Fruit fly (Drosophila melanogaster): ENCODE results near the gene sip2.

Gene sip2

DNA sequence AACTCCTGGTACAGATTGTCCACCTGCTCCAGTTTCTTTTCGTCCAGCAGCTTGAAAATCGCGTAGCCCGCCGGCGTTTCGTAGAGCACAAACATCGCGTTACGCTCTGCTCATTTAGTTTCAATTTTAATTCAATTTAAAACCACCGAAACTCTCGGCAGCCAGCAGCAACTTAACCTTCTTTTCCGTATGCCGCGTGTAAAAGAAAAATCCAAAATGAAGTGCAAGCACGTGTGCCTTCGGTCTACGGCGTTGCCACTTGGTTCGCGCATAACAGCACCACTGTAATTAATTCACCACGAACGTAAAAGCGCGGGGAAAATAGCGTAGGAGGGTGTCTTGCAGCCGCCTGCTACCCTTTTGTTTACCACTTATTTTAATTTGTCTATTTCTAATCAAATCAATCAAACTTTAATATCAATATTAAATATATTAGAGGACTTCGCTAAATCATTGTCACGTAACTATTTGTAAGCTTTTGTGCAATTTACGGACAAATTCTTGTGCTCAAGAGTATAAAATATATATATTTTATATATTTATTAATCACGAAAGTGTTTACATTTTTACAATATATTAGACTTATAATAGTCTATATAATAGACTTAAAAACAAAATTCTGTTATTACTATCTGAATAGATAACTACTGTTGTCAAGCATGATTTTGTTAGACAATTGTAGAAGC, 45.2 kb downstream of the sip2 start, which contains the start of gene nop5 (continued):
- no peak for TF ChIP-seq CG13624 (GFP tag; optimal IDR thresholded peaks at IDR 0.05)
- TF ChIP-seq CG32772 (GFP tag; IDR thresholded peaks at IDR 0.05) = no peak
- TF ChIP-seq Dek (tag; optimal IDR thresholded peaks at IDR 0.05) = peak; percentile 71
- TF ChIP-seq CG1024 (GFP tag; IDR thresholded peaks at IDR 0.05) = no peak
- TF ChIP-seq CG11695 (GFP tag; IDR thresholded peaks at IDR 0.05) = no peak; the same call in 2 of the 3 replicates
- TF ChIP-seq Fer1 (GFP tag; optimal IDR thresholded peaks at IDR 0.05) = peak; percentile 78
- no peak for TF ChIP-seq CG10959 (GFP tag; IDR thresholded peaks at IDR 0.05)
- no peak for TF ChIP-seq knrl (GFP tag; IDR thresholded peaks at IDR 0.05; ENCODE audit: partially characterized antibody)
- TF ChIP-seq fu2 (GFP tag; optimal IDR thresholded peaks at IDR 0.05) = no peak
- TF ChIP-seq vvl (GFP tag; IDR thresholded peaks at IDR 0.05) = no peak; the same call in 1 of the 2 replicates
- peak; percentile 37; the same call in 1 of the 2 replicates for TF ChIP-seq lmd (GFP tag; IDR thresholded peaks at IDR 0.05)
- no peak for TF ChIP-seq Rx (GFP tag; IDR thresholded peaks at IDR 0.05)
- TF ChIP-seq CG11398 (GFP tag; optimal IDR thresholded peaks at IDR 0.05) = no peak
- TF ChIP-seq sens-2 (GFP tag; IDR thresholded peaks at IDR 0.05) = no peak
- no peak for TF ChIP-seq ssp (GFP tag; IDR thresholded peaks at IDR 0.05)
- TF ChIP-seq gsb-n (tag; optimal IDR thresholded peaks at IDR 0.05) = no peak
- TF ChIP-seq ems (GFP tag; optimal IDR thresholded peaks at IDR 0.05) = no peak
- no peak for TF ChIP-seq p53 (GFP tag; optimal IDR thresholded peaks at IDR 0.05)
- TF ChIP-seq Bgb (GFP tag; IDR thresholded peaks at IDR 0.05; ENCODE audit: partially characterized antibody) = no peak
- no peak for TF ChIP-seq Sox100B (GFP tag; optimal IDR thresholded peaks at IDR 0.05)
- no peak for TF ChIP-seq ERR (GFP tag; optimal IDR thresholded peaks at IDR 0.05)
- no peak for TF ChIP-seq inv (GFP tag; IDR thresholded peaks at IDR 0.05; ENCODE audit: partially characterized antibody)
- no peak for TF ChIP-seq jing (GFP tag; optimal IDR thresholded peaks at IDR 0.05)
- peak; percentile 76 for TF ChIP-seq CG1233 (GFP tag; optimal IDR thresholded peaks at IDR 0.05)
- TF ChIP-seq HLH4C (GFP tag; IDR thresholded peaks at IDR 0.05; ENCODE audit: partially characterized antibody) = peak; percentile 28; the same call in 1 of the 3 replicates
- TF ChIP-seq CG8944 (GFP tag; optimal IDR thresholded peaks at IDR 0.05) = no peak
- TF ChIP-seq CG4328 (GFP tag; optimal IDR thresholded peaks at IDR 0.05) = peak; percentile 84
- no peak for TF ChIP-seq gt (GFP tag; IDR thresholded peaks at IDR 0.05)
- peak; percentile 65 for TF ChIP-seq CG10979 (tag; optimal IDR thresholded peaks at IDR 0.05)
- no peak for TF ChIP-seq slp2 (GFP tag; optimal IDR thresholded peaks at IDR 0.05)
- TF ChIP-seq CG18764 (GFP tag; optimal IDR thresholded peaks at IDR 0.05) = peak; percentile 26
- TF ChIP-seq Tbp (GFP tag; optimal IDR thresholded peaks at IDR 0.05) = no peak
- TF ChIP-seq unc-4 (GFP tag; IDR thresholded peaks at IDR 0.05; ENCODE audit: partially characterized antibody) = no peak
- TF ChIP-seq CG2678 (tag; optimal IDR thresholded peaks at IDR 0.05) = peak; percentile 89
- TF ChIP-seq amos (GFP tag; IDR thresholded peaks at IDR 0.05; ENCODE audit: partially characterized antibody) = no peak
- TF ChIP-seq Hey (tag; optimal IDR thresholded peaks at IDR 0.05) = no peak
- TF ChIP-seq sim (GFP tag; IDR thresholded peaks at IDR 0.05) = no peak
- peak; percentile 60 for TF ChIP-seq CG30403 (GFP tag; optimal IDR thresholded peaks at IDR 0.05)
- TF ChIP-seq grn (GFP tag; optimal IDR thresholded peaks at IDR 0.05) = no peak
- TF ChIP-seq rib (GFP tag; IDR thresholded peaks at IDR 0.05) = no peak
- TF ChIP-seq Doc3 (GFP tag; IDR thresholded peaks at IDR 0.05; ENCODE audit: partially characterized antibody) = no peak
- TF ChIP-seq Awh (GFP tag; IDR thresholded peaks at IDR 0.05) = no peak
- TF ChIP-seq az2 (GFP tag; optimal IDR thresholded peaks at IDR 0.05) = peak; percentile 44
- TF ChIP-seq br (optimal IDR thresholded peaks at IDR 0.05) = no peak
- 0 out of 2 replicates have a peak, but pooled peaks have one; percentile 22 for TF ChIP-seq CG32532 (GFP tag; IDR thresholded peaks at IDR 0.05)
- TF ChIP-seq TFAM (GFP tag; optimal IDR thresholded peaks at IDR 0.05) = no peak
- TF ChIP-seq dmrt11E (tag; optimal IDR thresholded peaks at IDR 0.05) = peak; percentile 76
- TF ChIP-seq chinmo (GFP tag; IDR thresholded peaks at IDR 0.05; ENCODE audit: partially characterized antibody) = no peak
- no peak; the same call in 1 of the 2 replicates for TF ChIP-seq slbo (GFP tag; IDR thresholded peaks at IDR 0.05)
- no peak for TF ChIP-seq CG4854 (GFP tag; optimal IDR thresholded peaks at IDR 0.05)
- no peak for TF ChIP-seq chm (GFP tag; IDR thresholded peaks at IDR 0.05)

Data from whole organism, embryonic.